Fruit fly (Drosophila melanogaster) whole organism, embryonic: Measurements from ENCODE around the gene CG5535.

Source experiments
- Blimp-1 ChIP-seq: fragments of 200-800 bp; sonication (Bioruptor generic); optimal IDR thresholded peaks from 3 replicates; lab custom pipeline; 2018; ENCODE audit warnings: missing biosample characterization, missing genetic modification characterization, mild to moderate bottlenecking, moderate library complexity, missing genetic modification reagents
- CG11398 ChIP-seq: fragments of 200-800 bp; sonication (Bioruptor generic); optimal IDR thresholded peaks from 2 replicates; lab custom pipeline; 2016; ENCODE audit warnings: missing biosample characterization, missing genetic modification characterization
- CG11456 ChIP-seq: fragments of 200-800 bp; sonication (Bioruptor generic); IDR thresholded peaks from 3 replicates; pipeline ENCODE4 v1.3.6; 2022; ENCODE audit warnings: missing biosample characterization, missing genetic modification characterization
- CG12236 ChIP-seq: fragments of 200-800 bp; sonication (Bioruptor generic); optimal IDR thresholded peaks from 2 replicates; lab custom pipeline; 2016; ENCODE audit warnings: missing biosample characterization, missing genetic modification characterization
- CG12769 ChIP-seq: fragments of 200-800 bp; sonication (Bioruptor generic); optimal IDR thresholded peaks from 2 replicates; lab custom pipeline; 2019; ENCODE audit warnings: missing biosample characterization, mild to moderate bottlenecking, missing genetic modification characterization, moderate library complexity
- CG14441 ChIP-seq: fragments of 200-800 bp; sonication (Bioruptor generic); IDR thresholded peaks from 2 replicates; pipeline ENCODE4 v1.3.6; 2022; ENCODE audit warnings: missing biosample characterization, missing genetic modification characterization
- CG15011 ChIP-seq: fragments of 200-800 bp; sonication (Bioruptor generic); optimal IDR thresholded peaks from 3 replicates; lab custom pipeline; 2018; ENCODE audit warnings: missing biosample characterization, mild to moderate bottlenecking, missing genetic modification characterization
- CG16779 ChIP-seq: fragments of 200-800 bp; sonication (Bioruptor generic); IDR thresholded peaks from 2 replicates; pipeline ENCODE4 v1.3.6; 2022; ENCODE audit warnings: missing biosample characterization, missing genetic modification characterization
- CG16813 ChIP-seq: fragments of 200-800 bp; sonication (Bioruptor generic); IDR thresholded peaks from 3 replicates; pipeline ENCODE4 v1.3.6; 2022; ENCODE audit warnings: missing biosample characterization, missing genetic modification characterization; ENCODE audit not compliant: partially characterized antibody
- CG16863 ChIP-seq: fragments of 200-800 bp; sonication (Bioruptor generic); optimal IDR thresholded peaks from 3 replicates; lab custom pipeline; 2016; ENCODE audit warnings: missing biosample characterization, missing genetic modification characterization
- CG17359 ChIP-seq: fragments of 200-800 bp; sonication (Bioruptor generic); optimal IDR thresholded peaks from 3 replicates; lab custom pipeline; 2018; ENCODE audit warnings: missing biosample characterization, mild to moderate bottlenecking, missing genetic modification characterization, moderate library complexity
- CG1792 ChIP-seq: fragments of 200-800 bp; sonication (Bioruptor generic); optimal IDR thresholded peaks from 2 replicates; lab custom pipeline; 2016; ENCODE audit warnings: missing biosample characterization, missing genetic modification characterization
- CG33213 ChIP-seq: fragments of 200-800 bp; sonication (Bioruptor generic); optimal IDR thresholded peaks from 3 replicates; lab custom pipeline; 2016; ENCODE audit warnings: missing biosample characterization, missing genetic modification characterization
- CG3847 ChIP-seq: fragments of 200-800 bp; sonication (Bioruptor generic); IDR thresholded peaks from 2 replicates; pipeline ENCODE4 v1.3.6; 2022; ENCODE audit warnings: missing biosample characterization, missing genetic modification characterization
- CG4360 ChIP-seq: fragments of 200-800 bp; sonication (Bioruptor generic); IDR thresholded peaks from 2 replicates; pipeline ENCODE4 v1.3.6; 2022; ENCODE audit warnings: missing biosample characterization, missing genetic modification characterization
- CG4424 ChIP-seq: fragments of 200-800 bp; sonication (Bioruptor generic); optimal IDR thresholded peaks from 3 replicates; lab custom pipeline; 2016; ENCODE audit warnings: missing biosample characterization, missing genetic modification characterization
- CG4730 ChIP-seq: fragments of 200-800 bp; sonication (Bioruptor generic); IDR thresholded peaks from 2 replicates; pipeline ENCODE4 v1.3.6; 2022; ENCODE audit warnings: missing biosample characterization, missing genetic modification characterization
- CG6654 ChIP-seq: fragments of 200-800 bp; sonication (Bioruptor generic); optimal IDR thresholded peaks from 2 replicates; lab custom pipeline; 2017; ENCODE audit warnings: missing biosample characterization, mild to moderate bottlenecking, missing genetic modification characterization
- CG6683 ChIP-seq: fragments of 200-800 bp; sonication (Bioruptor generic); optimal IDR thresholded peaks from 2 replicates; lab custom pipeline; 2017; ENCODE audit warnings: missing biosample characterization, mild to moderate bottlenecking, missing genetic modification characterization, missing genetic modification reagents
- CG6813 ChIP-seq: fragments of 200-800 bp; sonication (Bioruptor generic); optimal IDR thresholded peaks from 2 replicates; lab custom pipeline; 2017; ENCODE audit warnings: missing biosample characterization, missing genetic modification characterization, mild to moderate bottlenecking, moderate library complexity, missing genetic modification reagents
- CG8944 ChIP-seq: fragments of 200-800 bp; sonication (Bioruptor generic); optimal IDR thresholded peaks from 3 replicates; lab custom pipeline; 2016; ENCODE audit warnings: missing biosample characterization, missing genetic modification characterization
- CHES-1-like ChIP-seq: fragments of 200-800 bp; sonication (Bioruptor generic); optimal IDR thresholded peaks from 2 replicates; lab custom pipeline; 2016; ENCODE audit warnings: missing biosample characterization, missing genetic modification characterization
- CkIIα-i1 ChIP-seq: fragments of 200-800 bp; sonication (Bioruptor generic); IDR thresholded peaks from 2 replicates; pipeline ENCODE4 v1.3.6; 2022; ENCODE audit warnings: missing biosample characterization, missing genetic modification characterization
- Doc2 ChIP-seq: fragments of 200-800 bp; sonication (Bioruptor generic); IDR thresholded peaks from 2 replicates; pipeline ENCODE4 v1.3.6; 2022; ENCODE audit warnings: missing biosample characterization, missing genetic modification characterization
- Hmx ChIP-seq: fragments of 200-800 bp; sonication (Bioruptor generic); optimal IDR thresholded peaks from 2 replicates; lab custom pipeline; 2016; ENCODE audit warnings: missing biosample characterization, missing genetic modification characterization
- Neu2 ChIP-seq: fragments of 200-800 bp; sonication (Bioruptor generic); optimal IDR thresholded peaks from 3 replicates; lab custom pipeline; 2016; ENCODE audit warnings: missing biosample characterization, missing genetic modification characterization, borderline replicate concordance
- Rfx ChIP-seq: fragments of 200-800 bp; sonication (Bioruptor generic); IDR thresholded peaks from 2 replicates; pipeline ENCODE4 v1.3.6; 2022; ENCODE audit warnings: missing biosample characterization, missing genetic modification characterization
- Sry-δ ChIP-seq: fragments of 200-800 bp; sonication (Bioruptor generic); optimal IDR thresholded peaks from 2 replicates; lab custom pipeline; 2016; ENCODE audit warnings: missing biosample characterization, missing genetic modification characterization
- Stat92E ChIP-seq, 3 experiments: fragments of >200 bp in 2 of 3; fragments of 200-800 bp in 1 of 3; sonication (Bioruptor generic) in 1 of 3; optimal IDR thresholded peaks; 2 replicates each; lab custom pipeline; 2017 to 2019; ENCODE audit warnings: missing biosample characterization in 3 of 3, missing genetic modification characterization in 3 of 3, mild to moderate bottlenecking in 1 of 3, moderate library complexity in 1 of 3
- cas ChIP-seq: fragments of 200-800 bp; sonication (Bioruptor generic); IDR thresholded peaks from 2 replicates; pipeline ENCODE4 v1.3.6; 2022; ENCODE audit warnings: missing biosample characterization, missing genetic modification characterization
- cg ChIP-seq: fragments of 200-800 bp; sonication (Bioruptor generic); optimal IDR thresholded peaks from 3 replicates; lab custom pipeline; 2019; ENCODE audit warnings: missing biosample characterization, mild to moderate bottlenecking, missing genetic modification characterization, moderate library complexity
- crol ChIP-seq: fragments of 200-800 bp; sonication (Bioruptor generic); IDR thresholded peaks from 2 replicates; pipeline ENCODE4 v1.3.6; 2022; ENCODE audit warnings: missing biosample characterization, missing genetic modification characterization
- danr ChIP-seq: fragments of 200-800 bp; sonication (Bioruptor generic); IDR thresholded peaks from 2 replicates; pipeline ENCODE4 v1.3.6; 2022; ENCODE audit warnings: missing biosample characterization, missing genetic modification characterization
- esg ChIP-seq: fragments of 200-800 bp; sonication (Bioruptor generic); conservative IDR thresholded peaks from 2 replicates; pipeline ENCODE4 v1.3.6; 2022; ENCODE audit warnings: missing biosample characterization, missing genetic modification characterization
- eve ChIP-seq, 2 experiments: fragments of >200 bp; optimal IDR thresholded peaks; 2 replicates each; lab custom pipeline; 2017; ENCODE audit warnings: missing biosample characterization in 2 of 2, missing genetic modification characterization in 2 of 2
- lab ChIP-seq: fragments of 200-800 bp; sonication (Bioruptor generic); optimal IDR thresholded peaks from 3 replicates; lab custom pipeline; 2017; ENCODE audit warnings: missing biosample characterization, missing genetic modification characterization, mild to moderate bottlenecking, moderate library complexity, missing genetic modification reagents
- nau ChIP-seq: fragments of 200-800 bp; sonication (Bioruptor generic); optimal IDR thresholded peaks from 3 replicates; lab custom pipeline; 2017; ENCODE audit warnings: missing biosample characterization, mild to moderate bottlenecking, missing genetic modification characterization, missing genetic modification reagents
- nmo ChIP-seq: fragments of 200-800 bp; sonication (Bioruptor generic); optimal IDR thresholded peaks from 2 replicates; lab custom pipeline; 2018; ENCODE audit warnings: missing biosample characterization, mild to moderate bottlenecking, missing genetic modification characterization, moderate library complexity
- nom ChIP-seq: fragments of 200-800 bp; sonication (Bioruptor generic); optimal IDR thresholded peaks from 2 replicates; lab custom pipeline; 2017; ENCODE audit warnings: missing biosample characterization, missing genetic modification characterization, mild to moderate bottlenecking, moderate library complexity, missing genetic modification reagents
- org-1 ChIP-seq: fragments of 200-800 bp; sonication (Bioruptor generic); optimal IDR thresholded peaks from 2 replicates; lab custom pipeline; 2017; ENCODE audit warnings: missing biosample characterization, missing genetic modification characterization
- pnt ChIP-seq: fragments of 200-800 bp; sonication (Bioruptor generic); optimal IDR thresholded peaks from 3 replicates; lab custom pipeline; 2016; ENCODE audit warnings: missing biosample characterization, missing genetic modification characterization
- repo ChIP-seq: fragments of 200-800 bp; sonication (Bioruptor generic); optimal IDR thresholded peaks from 2 replicates; lab custom pipeline; 2016; ENCODE audit warnings: missing biosample characterization, missing genetic modification characterization
- seq ChIP-seq: fragments of 200-800 bp; sonication (Bioruptor generic); IDR thresholded peaks from 2 replicates; pipeline ENCODE4 v1.3.6; 2022; ENCODE audit warnings: missing biosample characterization, missing genetic modification characterization
- shn ChIP-seq: fragments of 200-800 bp; sonication (Bioruptor generic); optimal IDR thresholded peaks from 3 replicates; lab custom pipeline; 2016; ENCODE audit warnings: missing biosample characterization, missing genetic modification characterization
- sqz ChIP-seq: fragments of 200-800 bp; sonication (Bioruptor generic); optimal IDR thresholded peaks from 3 replicates; lab custom pipeline; 2018; ENCODE audit warnings: missing biosample characterization, mild to moderate bottlenecking, missing genetic modification characterization
- sr ChIP-seq: fragments of 200-800 bp; sonication (Bioruptor generic); IDR thresholded peaks from 3 replicates; pipeline ENCODE4 v1.3.6; 2022; ENCODE audit warnings: missing biosample characterization, missing genetic modification characterization
- unc-4 ChIP-seq: fragments of 200-800 bp; sonication (Bioruptor generic); IDR thresholded peaks from 2 replicates; pipeline ENCODE4 v1.3.6; 2022; ENCODE audit warnings: missing biosample characterization, missing genetic modification characterization; ENCODE audit not compliant: partially characterized antibody
- unpg ChIP-seq: fragments of 200-800 bp; sonication (Bioruptor generic); optimal IDR thresholded peaks from 3 replicates; lab custom pipeline; 2018; ENCODE audit warnings: missing biosample characterization, mild to moderate bottlenecking, missing genetic modification characterization, moderate library complexity
- zen ChIP-seq: fragments of 200-800 bp; sonication (Bioruptor generic); optimal IDR thresholded peaks from 3 replicates; lab custom pipeline; 2018; ENCODE audit warnings: missing biosample characterization, mild to moderate bottlenecking, missing genetic modification characterization, moderate library complexity

The CG5535 gene

DNA sequence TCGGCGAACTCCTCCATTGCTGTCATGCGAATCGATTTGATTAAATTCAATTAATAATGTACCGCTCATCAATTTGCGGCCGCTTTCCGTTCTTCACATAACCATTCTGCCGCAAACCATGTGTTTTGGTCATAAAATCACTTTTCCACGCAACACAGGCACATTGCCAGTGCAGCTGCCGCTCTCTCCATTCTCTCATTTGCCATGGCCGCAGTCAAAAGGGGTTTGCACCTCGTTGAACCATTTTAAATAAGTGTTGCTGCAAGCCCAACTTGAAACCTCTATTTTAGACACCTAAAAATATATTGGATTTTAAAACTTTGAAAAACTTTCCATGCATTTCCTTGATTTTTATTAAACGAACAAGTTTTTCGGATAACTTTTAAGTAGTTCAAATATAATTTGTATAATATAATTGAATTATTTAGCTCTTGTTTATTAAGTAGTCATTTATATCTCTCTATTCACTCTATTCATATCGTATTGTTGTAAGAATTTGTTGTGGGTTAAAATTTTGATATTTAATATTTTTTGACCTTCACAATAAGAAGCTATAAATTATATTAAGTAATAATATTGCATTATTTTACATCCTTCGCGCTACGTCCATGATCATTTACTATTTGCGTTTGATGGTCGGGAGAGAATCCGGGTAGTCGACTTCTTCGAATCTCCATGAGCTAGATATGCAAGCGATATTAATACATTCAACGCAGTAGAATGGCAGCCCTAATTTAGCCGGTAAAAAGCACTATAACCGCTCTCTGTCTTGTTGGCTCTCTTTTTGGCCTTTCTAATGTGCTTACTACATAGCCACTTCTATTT is at the start of gene CG5535 (continued):
- TF ChIP-seq Sry-δ (GFP tag; lab: Kevin White, UChicago) (peak; percentile 2), CG33213 (GFP tag; lab: Kevin White, UChicago) (peak; percentile 46), CG1792 (GFP tag; lab: Kevin White, UChicago) (no peak), cg (GFP tag; lab: Kevin White, UChicago) (peak; percentile 4), CG6683 (GFP tag; lab: Kevin White, UChicago) (peak; percentile 33), Hmx (GFP tag; lab: Kevin White, UChicago) (peak; percentile 44), CkIIα-i1 (GFP tag; lab: Robert Waterston, UW) (no peak), CG4730 (peak; percentile 44), Rfx (peak; percentile 88), zen (tag; lab: Kevin White, UChicago) (peak; percentile 59), CG11398 (GFP tag; lab: Kevin White, UChicago) (no peak), CG8944 (peak; percentile 47), sqz (no peak), danr (GFP tag; lab: Robert Waterston, UW) (no peak), CG6813 (GFP tag; lab: Kevin White, UChicago) (peak; percentile 71), nmo (GFP tag; lab: Kevin White, UChicago) (peak; percentile 92), esg (peak; percentile 61), CG14441 (GFP tag; lab: Robert Waterston, UW) (peak; percentile 76), CG16779 (peak; percentile 84), Doc2 (GFP tag; lab: Robert Waterston, UW) (no peak), unc-4 (GFP tag; lab: Robert Waterston, UW) (no peak), CG16813 (GFP tag; lab: Robert Waterston, UW) (no peak), Neu2 (GFP tag; lab: Kevin White, UChicago) (no peak), CG11456 (peak; percentile 77), lab (GFP tag; lab: Kevin White, UChicago) (peak; percentile 80), Stat92E (GFP tag; optimal IDR thresholded peaks at IDR 0.05; lab: Kevin White, UChicago) (peak in 1 of 3 experiments; percentile 12), CG4424 (GFP tag; lab: Kevin White, UChicago) (peak; percentile 86), crol (GFP tag; lab: Robert Waterston, UW) (peak; percentile 46), seq (GFP tag; lab: Robert Waterston, UW) (peak; percentile 49), CG3847 (GFP tag; lab: Robert Waterston, UW) (peak; percentile 51), Blimp-1 (GFP tag; lab: Kevin White, UChicago) (peak; percentile 63), CG12236 (GFP tag; lab: Kevin White, UChicago) (no peak), CG4360 (GFP tag; lab: Robert Waterston, UW) (no peak), cas (GFP tag; lab: Robert Waterston, UW) (peak; percentile 26; the same call in 1 of the 2 replicates), CG17359 (tag; lab: Kevin White, UChicago) (peak; percentile 59), CG6654 (GFP tag; lab: Kevin White, UChicago) (peak; percentile 26), unpg (GFP tag; lab: Kevin White, UChicago) (peak; percentile 76), CG15011 (GFP tag; lab: Kevin White, UChicago) (peak; percentile 42), sr (GFP tag; lab: Robert Waterston, UW) (no peak), pnt (peak; percentile 42), eve (GFP tag; optimal IDR thresholded peaks at IDR 0.05; lab: Kevin White, UChicago) (no peak), shn (GFP tag; lab: Kevin White, UChicago) (peak; percentile 34), CG16863 (GFP tag; lab: Kevin White, UChicago) (no peak), CG12769 (tag; lab: Kevin White, UChicago) (peak; percentile 75), org-1 (GFP tag; lab: Kevin White, UChicago) (peak; percentile 82), repo (no peak), nau (GFP tag; lab: Kevin White, UChicago) (no peak), CHES-1-like (GFP tag; lab: Kevin White, UChicago) (no peak), nom (GFP tag; lab: Kevin White, UChicago) (peak; percentile 17)
